Worm (Caenorhabditis elegans): ENCODE data around the gene R05G6.10.
A peak's percentile ranks its signal among the peaks of the same experiment; 100 is the strongest.

The R05G6.10 gene

ce11 chrIV:7507305-7507704, 35.0 kb downstream of the R05G6.10 start (continued):
- TF ChIP-seq pqm-1 (tag; optimal IDR thresholded peaks at IDR 0.05): no peak

DNA sequence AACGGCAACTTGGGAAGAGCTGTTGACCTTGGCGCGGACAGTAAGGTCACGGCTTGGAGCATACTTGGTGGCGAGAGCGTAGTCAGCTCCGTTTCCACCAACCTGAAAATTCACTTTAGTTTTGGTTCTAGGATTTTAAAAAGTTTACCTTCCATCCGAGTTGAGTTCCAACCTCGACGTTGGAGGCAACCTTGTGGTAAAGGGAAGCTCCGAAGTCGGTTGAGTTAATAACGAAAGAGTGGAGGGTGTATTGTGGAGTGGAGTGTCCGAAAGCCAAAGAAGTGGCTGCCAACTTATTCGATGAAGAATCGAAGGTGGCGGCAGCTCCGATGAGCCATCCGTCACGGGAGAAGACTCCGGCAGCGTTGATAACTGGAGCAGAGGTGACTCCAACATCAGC, 35.6 kb downstream of the R05G6.10 start:
- TF ChIP-seq zfp-3 (GFP tag; conservative IDR thresholded peaks at IDR 0.05) (no peak), dmd-9 (GFP tag; IDR thresholded peaks at IDR 0.05) (0 out of 2 replicates have a peak, but pooled peaks have one; percentile 36), snpc-1.2 (GFP tag; IDR thresholded peaks at IDR 0.05) (no peak), nhr-48 (tag; optimal IDR thresholded peaks at IDR 0.05) (no peak), T26A8.4 (GFP tag; IDR thresholded peaks at IDR 0.05) (no peak), lin-38 (GFP tag; IDR thresholded peaks at IDR 0.05) (0 out of 2 replicates have a peak, but pooled peaks have one; percentile 11), set-16 (GFP tag; IDR thresholded peaks at IDR 0.05) (peak; percentile 36; the same call in 1 of the 2 replicates), mxl-3 (GFP tag; optimal IDR thresholded peaks at IDR 0.05) (no peak)

ce11 chrIV:7505866-7506488, 36.4 kb downstream of the R05G6.10 start:
- TF ChIP-seq egl-27 (tag; optimal IDR thresholded peaks at IDR 0.05) (no peak), lin-29 (GFP tag; IDR thresholded peaks at IDR 0.05) (no peak), hlh-30 (tag; optimal IDR thresholded peaks at IDR 0.05; ENCODE audit: insufficient read depth) (no peak), spr-3 (GFP tag; optimal IDR thresholded peaks at IDR 0.05) (no peak), R02D3.7 (tag; optimal IDR thresholded peaks at IDR 0.05) (no peak), rbr-2 (tag; optimal IDR thresholded peaks at IDR 0.05) (no peak), ceh-82 (tag; optimal IDR thresholded peaks at IDR 0.05) (no peak), dpl-1 (GFP tag; optimal IDR thresholded peaks at IDR 0.05) (no peak), nhr-41 (GFP tag; IDR thresholded peaks at IDR 0.05) (no peak), D1046.2 (GFP tag; IDR thresholded peaks at IDR 0.05) (no peak), lir-3 (tag; optimal IDR thresholded peaks at IDR 0.05) (no peak), duxl-1 (tag; optimal IDR thresholded peaks at IDR 0.05; ENCODE audit: poor library complexity) (peak; percentile 12), dve-1 (tag; optimal IDR thresholded peaks at IDR 0.05; ENCODE audit: insufficient read depth) (peak; percentile 46), daf-16 (GFP tag; optimal IDR thresholded peaks at IDR 0.05) (peak in 1 of 2 experiments; percentile 10), daf-16 (tag; optimal IDR thresholded peaks at IDR 0.05) (peak; percentile 52), tag-97 (GFP tag; IDR thresholded peaks at IDR 0.05) (no peak), daf-12 (tag; optimal IDR thresholded peaks at IDR 0.05) (no peak), hmg-1.1 (GFP tag; IDR thresholded peaks at IDR 0.05) (no peak), zag-1 (tag; optimal IDR thresholded peaks at IDR 0.05) (no peak), lsy-2 (tag; optimal IDR thresholded peaks at IDR 0.05) (peak in 1 of 2 experiments; percentile 32), mes-2 (tag; optimal IDR thresholded peaks at IDR 0.05; ENCODE audit: poor library complexity, severe bottlenecking) (peak; percentile 27), php-3 (GFP tag; IDR thresholded peaks at IDR 0.05) (no peak), skn-1 (tag; optimal IDR thresholded peaks at IDR 0.05) (no peak), unc-130 (GFP tag; optimal IDR thresholded peaks at IDR 0.05) (peak; percentile 31), mdl-1 (tag; optimal IDR thresholded peaks at IDR 0.05) (no peak), zfp-3 (GFP tag; conservative IDR thresholded peaks at IDR 0.05) (peak; percentile 73; the same call in 1 of the 2 replicates), Y75B8A.6 (GFP tag; IDR thresholded peaks at IDR 0.05) (no peak), dmd-9 (GFP tag; IDR thresholded peaks at IDR 0.05) (no peak), sdz-12 (GFP tag; optimal IDR thresholded peaks at IDR 0.05) (no peak), hlh-11 (tag; optimal IDR thresholded peaks at IDR 0.05) (peak; percentile 29), ZK337.2 (GFP tag; IDR thresholded peaks at IDR 0.05) (no peak; the same call in 1 of the 2 replicates), ceh-62 (tag; optimal IDR thresholded peaks at IDR 0.05) (no peak), F49E8.2 (tag; optimal IDR thresholded peaks at IDR 0.05; ENCODE audit: borderline replicate concordance) (peak; percentile 45), Y48G9A.11 (GFP tag; IDR thresholded peaks at IDR 0.05) (peak; percentile 13; the same call in 1 of the 2 replicates), mxl-3 (GFP tag; optimal IDR thresholded peaks at IDR 0.05) (no peak), mdt-29 (GFP tag; IDR thresholded peaks at IDR 0.05) (no peak; the same call in 1 of the 2 replicates), aha-1 (tag) (peak; percentile 93), pqm-1 (tag; optimal IDR thresholded peaks at IDR 0.05) (no peak), aly-2 (tag; optimal IDR thresholded peaks at IDR 0.05) (no peak), gei-8 (GFP tag; optimal IDR thresholded peaks at IDR 0.05) (no peak), ztf-7 (tag; optimal IDR thresholded peaks at IDR 0.05) (no peak)
